Worm (Caenorhabditis elegans) whole organism, midembryonic: ENCODE measurements around the gene F47E1.2.

Experiments
- T22C8.4 ChIP-seq: fragments of 200-800 bp; sonication (Bioruptor generic); IDR thresholded peaks from 2 replicates; pipeline ENCODE4 v1.3.6; 2022; ENCODE audit warnings: missing genetic modification characterization, missing compliant biosample characterization
- cog-1 ChIP-seq: sonication (generic microtip); optimal IDR thresholded peaks from 2 replicates; lab custom pipeline; 2016; ENCODE audit warnings: missing genetic modification characterization, missing compliant biosample characterization
- flt-1 ChIP-seq: fragments of 200-800 bp; sonication (Bioruptor generic); IDR thresholded peaks from 2 replicates; pipeline ENCODE4 v1.3.6; 2022; ENCODE audit warnings: missing genetic modification characterization, missing compliant biosample characterization
- klf-2 ChIP-seq: fragments of 200-800 bp; sonication (Bioruptor generic); conservative IDR thresholded peaks from 2 replicates; pipeline ENCODE4 v1.3.6; 2022; ENCODE audit warnings: missing genetic modification reagents, missing genetic modification characterization, missing compliant biosample characterization
- med-1 ChIP-seq: sonication (generic microtip); optimal IDR thresholded peaks from 2 replicates; lab custom pipeline; 2017; ENCODE audit warnings: missing genetic modification characterization, mild to moderate bottlenecking, missing compliant biosample characterization, antibody characterized with exemption, missing genetic modification reagents; ENCODE audit not compliant: insufficient read depth
- ref-1 ChIP-seq: fragments of 200-800 bp; sonication (Bioruptor generic); conservative IDR thresholded peaks from 2 replicates; pipeline ENCODE4 v1.3.6; 2022; ENCODE audit warnings: missing genetic modification reagents, missing genetic modification characterization, missing compliant biosample characterization
- ztf-29 ChIP-seq: fragments of 200-800 bp; sonication (Bioruptor generic); IDR thresholded peaks from 2 replicates; pipeline ENCODE4 v1.3.6; 2022; ENCODE audit warnings: missing genetic modification reagents, missing genetic modification characterization, missing compliant biosample characterization

ce11 chrX:9021645-9022044 lies 35.8 kb upstream of the F47E1.2 start, which contains the start of gene T25B6.5:
- TF ChIP-seq flt-1 (no peak), ref-1 (no peak), med-1 (GFP tag; lab: Kevin White, UChicago) (no peak), T22C8.4 (GFP tag; lab: Robert Waterston, UW) (no peak), cog-1 (no peak), klf-2 (no peak), ztf-29 (GFP tag; lab: Robert Waterston, UW) (no peak)
